Fruit fly (Drosophila melanogaster) whole organism, embryonic: ENCODE data around the gene PolA1.

Experiments used
- Abd-B ChIP-seq: fragments of 200-800 bp; sonication (Bioruptor generic); optimal IDR thresholded peaks from 2 replicates; lab custom pipeline; 2018; ENCODE audit warnings: missing biosample characterization, mild to moderate bottlenecking, missing genetic modification characterization, moderate library complexity
- Atf3 ChIP-seq: fragments of 200-800 bp; sonication (Bioruptor generic); optimal IDR thresholded peaks from 3 replicates; lab custom pipeline; 2016; ENCODE audit warnings: missing biosample characterization, missing genetic modification characterization
- CG10366 ChIP-seq: fragments of 200-800 bp; sonication (Bioruptor generic); IDR thresholded peaks from 2 replicates; pipeline ENCODE4 v1.3.6; 2022; ENCODE audit warnings: missing biosample characterization, missing genetic modification characterization
- CG11696 ChIP-seq: fragments of 200-800 bp; sonication (Bioruptor generic); IDR thresholded peaks from 2 replicates; pipeline ENCODE4 v1.3.6; 2022; ENCODE audit warnings: missing biosample characterization, missing genetic modification characterization
- CG15514 ChIP-seq: fragments of 200-800 bp; sonication (Bioruptor generic); optimal IDR thresholded peaks from 3 replicates; lab custom pipeline; 2017; ENCODE audit warnings: missing biosample characterization, missing genetic modification characterization, mild to moderate bottlenecking, moderate library complexity, missing genetic modification reagents
- CG17912 ChIP-seq: fragments of 200-800 bp; sonication (Bioruptor generic); optimal IDR thresholded peaks from 2 replicates; lab custom pipeline; 2018; ENCODE audit warnings: missing biosample characterization, mild to moderate bottlenecking, missing genetic modification characterization
- CG18619 ChIP-seq: fragments of 200-800 bp; sonication (Bioruptor generic); optimal IDR thresholded peaks from 3 replicates; lab custom pipeline; 2017; ENCODE audit warnings: missing biosample characterization, mild to moderate bottlenecking, missing genetic modification characterization
- CG18764 ChIP-seq: fragments of 200-800 bp; sonication (Bioruptor generic); optimal IDR thresholded peaks from 3 replicates; lab custom pipeline; 2016; ENCODE audit warnings: missing biosample characterization, missing genetic modification characterization
- CG2129 ChIP-seq: fragments of 200-800 bp; sonication (Bioruptor generic); IDR thresholded peaks from 2 replicates; pipeline ENCODE4 v1.3.6; 2022; ENCODE audit warnings: missing biosample characterization, missing genetic modification characterization; ENCODE audit not compliant: partially characterized antibody
- CG2199 ChIP-seq: fragments of 200-800 bp; sonication (Bioruptor generic); IDR thresholded peaks from 3 replicates; pipeline ENCODE4 v1.3.6; 2022; ENCODE audit warnings: missing biosample characterization, missing genetic modification characterization
- CG32772 ChIP-seq: fragments of 200-800 bp; sonication (Bioruptor generic); IDR thresholded peaks from 2 replicates; pipeline ENCODE4 v1.3.6; 2022; ENCODE audit warnings: missing biosample characterization, missing genetic modification characterization
- CG6654 ChIP-seq: fragments of 200-800 bp; sonication (Bioruptor generic); optimal IDR thresholded peaks from 2 replicates; lab custom pipeline; 2017; ENCODE audit warnings: missing biosample characterization, mild to moderate bottlenecking, missing genetic modification characterization
- CG7556 ChIP-seq: fragments of 200-800 bp; sonication (Bioruptor generic); optimal IDR thresholded peaks from 2 replicates; lab custom pipeline; 2017; ENCODE audit warnings: missing biosample characterization, mild to moderate bottlenecking, missing genetic modification characterization
- CG7745 ChIP-seq: fragments of 200-800 bp; sonication (Bioruptor generic); optimal IDR thresholded peaks from 2 replicates; lab custom pipeline; 2018; ENCODE audit warnings: missing biosample characterization, mild to moderate bottlenecking, missing genetic modification characterization, moderate library complexity
- CG7987 ChIP-seq: fragments of 200-800 bp; sonication (Bioruptor generic); optimal IDR thresholded peaks from 2 replicates; lab custom pipeline; 2018; ENCODE audit warnings: missing biosample characterization, mild to moderate bottlenecking, missing genetic modification characterization, moderate library complexity
- CHES-1-like ChIP-seq: fragments of 200-800 bp; sonication (Bioruptor generic); optimal IDR thresholded peaks from 2 replicates; lab custom pipeline; 2016; ENCODE audit warnings: missing biosample characterization, missing genetic modification characterization
- Dek ChIP-seq: fragments of 200-800 bp; sonication (Bioruptor generic); optimal IDR thresholded peaks from 3 replicates; lab custom pipeline; 2019; ENCODE audit warnings: missing biosample characterization, mild to moderate bottlenecking, missing genetic modification characterization, moderate library complexity
- Dfd ChIP-seq, 2 experiments: fragments of >200 bp; optimal IDR thresholded peaks; 2 replicates each; lab custom pipeline; 2017; ENCODE audit warnings: missing biosample characterization in 2 of 2, missing genetic modification characterization in 2 of 2
- Dp ChIP-seq: fragments of 200-800 bp; sonication (Bioruptor generic); optimal IDR thresholded peaks from 2 replicates; lab custom pipeline; 2018; ENCODE audit warnings: missing biosample characterization, mild to moderate bottlenecking, missing genetic modification characterization, moderate library complexity
- ERR ChIP-seq: fragments of 200-800 bp; sonication (Bioruptor generic); optimal IDR thresholded peaks from 2 replicates; lab custom pipeline; 2016; ENCODE audit warnings: missing biosample characterization, missing genetic modification characterization
- Ets97D ChIP-seq: fragments of 200-800 bp; sonication (Bioruptor generic); optimal IDR thresholded peaks from 3 replicates; lab custom pipeline; 2016; ENCODE audit warnings: missing biosample characterization, missing genetic modification characterization
- GATAe ChIP-seq: fragments of 200-800 bp; sonication (Bioruptor generic); conservative IDR thresholded peaks from 2 replicates; pipeline ENCODE4 v1.3.6; 2022; ENCODE audit warnings: missing biosample characterization, missing genetic modification characterization
- HLH4C ChIP-seq: fragments of 200-800 bp; sonication (Bioruptor generic); IDR thresholded peaks from 3 replicates; pipeline ENCODE4 v1.3.6; 2022; ENCODE audit warnings: missing biosample characterization, missing genetic modification characterization; ENCODE audit not compliant: partially characterized antibody
- HLH54F ChIP-seq: fragments of 200-800 bp; sonication (Bioruptor generic); optimal IDR thresholded peaks from 3 replicates; lab custom pipeline; 2016; ENCODE audit warnings: missing biosample characterization, missing genetic modification characterization
- Hand ChIP-seq: fragments of 200-800 bp; sonication (Bioruptor generic); optimal IDR thresholded peaks from 2 replicates; lab custom pipeline; 2017; ENCODE audit warnings: mild to moderate bottlenecking, missing biosample characterization, missing genetic modification reagents, missing genetic modification characterization
- Hmx ChIP-seq: fragments of 200-800 bp; sonication (Bioruptor generic); optimal IDR thresholded peaks from 2 replicates; lab custom pipeline; 2016; ENCODE audit warnings: missing biosample characterization, missing genetic modification characterization
- Hr78 ChIP-seq, 2 experiments: fragments of 200-800 bp in 1 of 2; fragments of >200 bp in 1 of 2; sonication (Bioruptor generic) in 1 of 2; optimal IDR thresholded peaks; 2 replicates each; lab custom pipeline; 2017 to 2019; ENCODE audit warnings: missing biosample characterization in 2 of 2, missing genetic modification characterization in 2 of 2, mild to moderate bottlenecking in 1 of 2, moderate library complexity in 1 of 2
- Jarid2 ChIP-seq: fragments of 200-800 bp; sonication (Bioruptor generic); optimal IDR thresholded peaks from 3 replicates; lab custom pipeline; 2017; ENCODE audit warnings: mild to moderate bottlenecking, missing biosample characterization, missing genetic modification reagents, missing genetic modification characterization
- NFAT ChIP-seq: fragments of 200-800 bp; sonication (Bioruptor generic); IDR thresholded peaks from 2 replicates; pipeline ENCODE4 v1.3.6; 2022; ENCODE audit warnings: missing biosample characterization, missing genetic modification characterization
- NK7.1 ChIP-seq: fragments of 200-800 bp; sonication (Bioruptor generic); optimal IDR thresholded peaks from 3 replicates; lab custom pipeline; 2016; ENCODE audit warnings: missing biosample characterization, missing genetic modification characterization
- NfI ChIP-seq: fragments of 200-800 bp; sonication (Bioruptor generic); optimal IDR thresholded peaks from 3 replicates; lab custom pipeline; 2018; ENCODE audit warnings: missing biosample characterization, mild to moderate bottlenecking, missing genetic modification characterization, moderate library complexity
- Oli ChIP-seq: fragments of 200-800 bp; sonication (Bioruptor generic); optimal IDR thresholded peaks from 2 replicates; lab custom pipeline; 2018; ENCODE audit warnings: missing biosample characterization, mild to moderate bottlenecking, missing genetic modification characterization, moderate library complexity
- TFAM ChIP-seq: fragments of 200-800 bp; sonication (Bioruptor generic); optimal IDR thresholded peaks from 2 replicates; lab custom pipeline; 2017; ENCODE audit warnings: missing biosample characterization, missing genetic modification characterization, inconsistent platforms
- Xbp1 ChIP-seq: fragments of 200-800 bp; sonication (Bioruptor generic); optimal IDR thresholded peaks from 3 replicates; lab custom pipeline; 2016; ENCODE audit warnings: missing biosample characterization, mild to moderate bottlenecking, missing genetic modification characterization
- ab ChIP-seq: fragments of 200-800 bp; sonication (Bioruptor generic); optimal IDR thresholded peaks from 2 replicates; lab custom pipeline; 2016; ENCODE audit warnings: missing biosample characterization, missing genetic modification characterization
- chif ChIP-seq, 2 experiments: fragments of 200-800 bp; sonication (Bioruptor generic); optimal IDR thresholded peaks; 3 replicates each; lab custom pipeline; 2016; ENCODE audit warnings: missing biosample characterization in 2 of 2, missing genetic modification characterization in 2 of 2
- crp ChIP-seq, 2 experiments: fragments of 200-800 bp; sonication (Bioruptor generic); optimal IDR thresholded peaks; 2 replicates in 1 of 2; 3 replicates in 1 of 2; lab custom pipeline; 2017; ENCODE audit warnings: missing biosample characterization in 2 of 2, missing genetic modification characterization in 2 of 2, mild to moderate bottlenecking in 1 of 2, moderate library complexity in 1 of 2
- eyg ChIP-seq: fragments of 200-800 bp; sonication (Bioruptor generic); optimal IDR thresholded peaks from 3 replicates; lab custom pipeline; 2016; ENCODE audit warnings: missing biosample characterization, missing genetic modification characterization
- fru ChIP-seq: fragments of >200 bp; optimal IDR thresholded peaks from 2 replicates; lab custom pipeline; 2017
- ind ChIP-seq: fragments of 200-800 bp; sonication (Bioruptor generic); optimal IDR thresholded peaks from 3 replicates; lab custom pipeline; 2016; ENCODE audit warnings: missing biosample characterization, missing genetic modification characterization
- inv ChIP-seq: fragments of 200-800 bp; sonication (Bioruptor generic); IDR thresholded peaks from 2 replicates; pipeline ENCODE4 v1.3.6; 2022; ENCODE audit warnings: missing biosample characterization, missing genetic modification characterization; ENCODE audit not compliant: partially characterized antibody
- klu ChIP-seq: fragments of 200-800 bp; sonication (Bioruptor generic); IDR thresholded peaks from 2 replicates; pipeline ENCODE4 v1.3.6; 2022; ENCODE audit warnings: missing biosample characterization, missing genetic modification characterization
- knrl ChIP-seq: fragments of 200-800 bp; sonication (Bioruptor generic); IDR thresholded peaks from 3 replicates; pipeline ENCODE4 v1.3.6; 2022; ENCODE audit warnings: missing biosample characterization, missing genetic modification characterization; ENCODE audit not compliant: partially characterized antibody
- lov ChIP-seq, 2 experiments: fragments of 200-800 bp in 1 of 2; fragments of >200 bp in 1 of 2; sonication (Bioruptor generic) in 1 of 2; IDR thresholded peaks in 1 of 2; optimal IDR thresholded peaks in 1 of 2; 2 replicates in 1 of 2; 3 replicates in 1 of 2; pipeline versions ENCODE4 v1.3.6 to Lab custom; 2017 to 2022; ENCODE audit warnings: missing biosample characterization in 1 of 2, missing genetic modification characterization in 1 of 2
- phol ChIP-seq: fragments of 200-800 bp; sonication (Bioruptor generic); optimal IDR thresholded peaks from 3 replicates; lab custom pipeline; 2018; ENCODE audit warnings: missing biosample characterization, mild to moderate bottlenecking, missing genetic modification characterization, moderate library complexity
- slbo ChIP-seq: fragments of 200-800 bp; sonication (Bioruptor generic); IDR thresholded peaks from 2 replicates; pipeline ENCODE4 v1.3.6; 2022; ENCODE audit warnings: missing biosample characterization, missing genetic modification characterization
- stwl ChIP-seq: fragments of 200-800 bp; sonication (Bioruptor generic); optimal IDR thresholded peaks from 3 replicates; lab custom pipeline; 2018; ENCODE audit warnings: missing biosample characterization, mild to moderate bottlenecking, missing genetic modification characterization, moderate library complexity
- unpg ChIP-seq: fragments of 200-800 bp; sonication (Bioruptor generic); optimal IDR thresholded peaks from 3 replicates; lab custom pipeline; 2018; ENCODE audit warnings: missing biosample characterization, mild to moderate bottlenecking, missing genetic modification characterization, moderate library complexity
- usp ChIP-seq: fragments of >200 bp; optimal IDR thresholded peaks from 2 replicates; lab custom pipeline; 2017; ENCODE audit warnings: missing biosample characterization, missing genetic modification characterization

PolA1 gene

dm6 chr3R:21619117-21619650 lies 52.4 kb downstream of the PolA1 start, which contains the start of gene InR (continued):
- TF ChIP-seq CG15514 (GFP tag; lab: Kevin White, UChicago): peak; percentile 82
- TF ChIP-seq knrl: no peak
- TF ChIP-seq unpg (GFP tag; lab: Kevin White, UChicago): peak; percentile 41
- TF ChIP-seq CG6654 (GFP tag; lab: Kevin White, UChicago): no peak
- TF ChIP-seq CG7556 (GFP tag; lab: Kevin White, UChicago): peak; percentile 49
- peak; percentile 84 for TF ChIP-seq CHES-1-like (GFP tag; lab: Kevin White, UChicago)
- no peak for TF ChIP-seq HLH4C (GFP tag; lab: Robert Waterston, UW)
- TF ChIP-seq TFAM (GFP tag; lab: Kevin White, UChicago): no peak
- TF ChIP-seq fru: no peak
- TF ChIP-seq lov (optimal IDR thresholded peaks at IDR 0.05; lab: Kevin White, UChicago): no peak
- TF ChIP-seq lov (GFP tag; IDR thresholded peaks at IDR 0.05; lab: Robert Waterston, UW): no peak
- no peak for TF ChIP-seq Hr78 (GFP tag; optimal IDR thresholded peaks at IDR 0.05; lab: Kevin White, UChicago)
- no peak for TF ChIP-seq klu (GFP tag; lab: Robert Waterston, UW)
- peak; percentile 47 for TF ChIP-seq ERR
- TF ChIP-seq Hmx: no peak
- peak; percentile 37 for TF ChIP-seq Ets97D (GFP tag; lab: Kevin White, UChicago)
- peak; percentile 90 for TF ChIP-seq Xbp1 (GFP tag; lab: Kevin White, UChicago)
- peak; percentile 49 for TF ChIP-seq CG18619 (GFP tag; lab: Kevin White, UChicago)
- peak; percentile 59 for TF ChIP-seq NK7.1 (GFP tag; lab: Kevin White, UChicago)
- no peak for TF ChIP-seq usp (GFP tag; lab: Kevin White, UChicago)
- TF ChIP-seq Abd-B (GFP tag; lab: Kevin White, UChicago): no peak
- no peak for TF ChIP-seq CG10366 (GFP tag; lab: Robert Waterston, UW)
- no peak for TF ChIP-seq Oli (tag; lab: Kevin White, UChicago)
- TF ChIP-seq CG32772 (GFP tag; lab: Robert Waterston, UW): no peak
- TF ChIP-seq inv: no peak
- peak; percentile 22 for TF ChIP-seq stwl (tag; lab: Kevin White, UChicago)
- TF ChIP-seq ind: peak; percentile 74
- peak; percentile 61 to 78 for TF ChIP-seq chif (GFP tag; optimal IDR thresholded peaks at IDR 0.05; lab: Kevin White, UChicago)
- TF ChIP-seq NFAT: no peak
- TF ChIP-seq Jarid2 (GFP tag; lab: Kevin White, UChicago): peak; percentile 100
- TF ChIP-seq Dp (GFP tag; lab: Kevin White, UChicago): no peak
- no peak for TF ChIP-seq CG11696 (GFP tag; lab: Robert Waterston, UW)
- peak; percentile 49 for TF ChIP-seq CG18764 (GFP tag; lab: Kevin White, UChicago)
- peak; percentile 80 for TF ChIP-seq NfI (GFP tag; lab: Kevin White, UChicago)
- peak; percentile 40 for TF ChIP-seq phol (tag; lab: Kevin White, UChicago)
- TF ChIP-seq CG7745 (tag; lab: Kevin White, UChicago): no peak
- no peak for TF ChIP-seq slbo (GFP tag; lab: Robert Waterston, UW)
- no peak for TF ChIP-seq CG2199 (GFP tag; lab: Robert Waterston, UW)
- peak; percentile 73 for TF ChIP-seq CG17912
- peak; percentile 73 for TF ChIP-seq CG7987 (GFP tag; lab: Kevin White, UChicago)
- no peak for TF ChIP-seq GATAe
- peak in 1 of 2 experiments; percentile 13 for TF ChIP-seq crp (GFP tag; optimal IDR thresholded peaks at IDR 0.05; lab: Kevin White, UChicago)
- peak; percentile 74 for TF ChIP-seq eyg (GFP tag; lab: Kevin White, UChicago)
- peak; percentile 67 for TF ChIP-seq Hand (GFP tag; lab: Kevin White, UChicago)
- TF ChIP-seq ab (GFP tag; lab: Kevin White, UChicago): no peak
- no peak for TF ChIP-seq CG2129 (GFP tag; lab: Robert Waterston, UW)
- peak; percentile 53 for TF ChIP-seq Dek (tag; lab: Kevin White, UChicago)
- TF ChIP-seq HLH54F (GFP tag; lab: Kevin White, UChicago): peak; percentile 62
- peak; percentile 60 for TF ChIP-seq Atf3 (GFP tag; lab: Kevin White, UChicago)
- TF ChIP-seq Dfd (GFP tag; optimal IDR thresholded peaks at IDR 0.05; lab: Kevin White, UChicago): no peak
